Fruit fly (Drosophila melanogaster) whole organism, embryonic: ENCODE measurements around the gene CG13247.

Experiments used
- Bteb2 ChIP-seq: fragments of 200-800 bp; sonication (Bioruptor generic); optimal IDR thresholded peaks from 2 replicates; lab custom pipeline; 2016; ENCODE audit warnings: missing biosample characterization, missing genetic modification characterization
- CG10321 ChIP-seq: fragments of 200-800 bp; sonication (Bioruptor generic); IDR thresholded peaks from 2 replicates; pipeline ENCODE4 v1.3.6; 2022; ENCODE audit warnings: missing biosample characterization, missing genetic modification characterization
- CG10959 ChIP-seq: fragments of 200-800 bp; sonication (Bioruptor generic); IDR thresholded peaks from 2 replicates; pipeline ENCODE4 v1.3.6; 2022; ENCODE audit warnings: missing biosample characterization, missing genetic modification characterization
- CG11085 ChIP-seq: fragments of 200-800 bp; sonication (Bioruptor generic); IDR thresholded peaks from 2 replicates; pipeline ENCODE4 v1.3.6; 2022; ENCODE audit warnings: missing biosample characterization, missing genetic modification characterization
- CG12071 ChIP-seq: fragments of 200-800 bp; sonication (Bioruptor generic); optimal IDR thresholded peaks from 3 replicates; lab custom pipeline; 2018; ENCODE audit warnings: missing biosample characterization, mild to moderate bottlenecking, missing genetic modification characterization
- CG12219 ChIP-seq: fragments of 200-800 bp; sonication (Bioruptor generic); optimal IDR thresholded peaks from 3 replicates; lab custom pipeline; 2018; ENCODE audit warnings: missing biosample characterization, mild to moderate bottlenecking, missing genetic modification characterization
- CG13894 ChIP-seq: fragments of 200-800 bp; sonication (Bioruptor generic); optimal IDR thresholded peaks from 3 replicates; lab custom pipeline; 2018; ENCODE audit warnings: missing biosample characterization, mild to moderate bottlenecking, missing genetic modification characterization, moderate library complexity
- CG14050 ChIP-seq: fragments of 200-800 bp; sonication (Bioruptor generic); IDR thresholded peaks from 3 replicates; pipeline ENCODE4 v1.3.6; 2022; ENCODE audit warnings: missing biosample characterization, missing genetic modification characterization
- CG14441 ChIP-seq: fragments of 200-800 bp; sonication (Bioruptor generic); IDR thresholded peaks from 2 replicates; pipeline ENCODE4 v1.3.6; 2022; ENCODE audit warnings: missing biosample characterization, missing genetic modification characterization
- CG16813 ChIP-seq: fragments of 200-800 bp; sonication (Bioruptor generic); IDR thresholded peaks from 3 replicates; pipeline ENCODE4 v1.3.6; 2022; ENCODE audit warnings: missing biosample characterization, missing genetic modification characterization; ENCODE audit not compliant: partially characterized antibody
- CG17385 ChIP-seq: fragments of 200-800 bp; sonication (Bioruptor generic); optimal IDR thresholded peaks from 3 replicates; lab custom pipeline; 2018; ENCODE audit warnings: missing biosample characterization, mild to moderate bottlenecking, missing genetic modification characterization
- CG18011 ChIP-seq: fragments of 200-800 bp; sonication (Bioruptor generic); optimal IDR thresholded peaks from 2 replicates; lab custom pipeline; 2017; ENCODE audit warnings: missing biosample characterization, missing genetic modification characterization, mild to moderate bottlenecking, moderate library complexity, missing genotype
- CG18476 ChIP-seq: fragments of 200-800 bp; sonication (Bioruptor generic); optimal IDR thresholded peaks from 2 replicates; lab custom pipeline; 2016; ENCODE audit warnings: missing biosample characterization, mild to moderate bottlenecking, missing genetic modification characterization
- CG2199 ChIP-seq: fragments of 200-800 bp; sonication (Bioruptor generic); IDR thresholded peaks from 3 replicates; pipeline ENCODE4 v1.3.6; 2022; ENCODE audit warnings: missing biosample characterization, missing genetic modification characterization
- CG30431 ChIP-seq: fragments of 200-800 bp; sonication (Bioruptor generic); optimal IDR thresholded peaks from 2 replicates; lab custom pipeline; 2017; ENCODE audit warnings: missing biosample characterization, missing genetic modification characterization
- CG34376 ChIP-seq: fragments of 200-800 bp; sonication (Bioruptor generic); optimal IDR thresholded peaks from 2 replicates; lab custom pipeline; 2018; ENCODE audit warnings: missing biosample characterization, mild to moderate bottlenecking, missing genetic modification characterization
- CG4328 ChIP-seq: fragments of 200-800 bp; sonication (Bioruptor generic); optimal IDR thresholded peaks from 3 replicates; lab custom pipeline; 2017; ENCODE audit warnings: missing biosample characterization, missing genetic modification reagents, missing genetic modification characterization
- CG5180 ChIP-seq: fragments of 200-800 bp; sonication (Bioruptor generic); optimal IDR thresholded peaks from 3 replicates; lab custom pipeline; 2017; ENCODE audit warnings: missing biosample characterization, missing genetic modification characterization, mild to moderate bottlenecking, moderate library complexity, missing genetic modification reagents
- CG8089 ChIP-seq: fragments of 200-800 bp; sonication (Bioruptor generic); optimal IDR thresholded peaks from 3 replicates; lab custom pipeline; 2016; ENCODE audit warnings: missing biosample characterization, missing genetic modification characterization
- CG8290 ChIP-seq, 3 experiments: fragments of 200-800 bp; sonication (Bioruptor generic); optimal IDR thresholded peaks; 2 replicates each; lab custom pipeline; 2016 to 2019; ENCODE audit warnings: missing biosample characterization in 3 of 3, missing genetic modification characterization in 3 of 3, mild to moderate bottlenecking in 2 of 3, moderate library complexity in 1 of 3
- CG9727 ChIP-seq: fragments of 200-800 bp; sonication (Bioruptor generic); optimal IDR thresholded peaks from 3 replicates; lab custom pipeline; 2017; ENCODE audit warnings: missing biosample characterization, mild to moderate bottlenecking, missing genetic modification characterization
- CoRest ChIP-seq: fragments of 200-800 bp; sonication (Bioruptor generic); optimal IDR thresholded peaks from 3 replicates; lab custom pipeline; 2018; ENCODE audit warnings: missing biosample characterization, mild to moderate bottlenecking, missing genetic modification characterization, moderate library complexity
- Dfd ChIP-seq, 2 experiments: fragments of >200 bp; optimal IDR thresholded peaks; 2 replicates each; lab custom pipeline; 2017; ENCODE audit warnings: missing biosample characterization in 2 of 2, missing genetic modification characterization in 2 of 2
- ERR ChIP-seq: fragments of 200-800 bp; sonication (Bioruptor generic); optimal IDR thresholded peaks from 2 replicates; lab custom pipeline; 2016; ENCODE audit warnings: missing biosample characterization, missing genetic modification characterization
- Ets65A ChIP-seq: fragments of 200-800 bp; sonication (Bioruptor generic); peaks from one replicate; lab custom pipeline; 2016; ENCODE audit warnings: missing biosample characterization, missing genetic modification characterization
- Hmr ChIP-seq: fragments of 200-800 bp; sonication (Bioruptor generic); optimal IDR thresholded peaks from 3 replicates; lab custom pipeline; 2017; ENCODE audit warnings: mild to moderate bottlenecking, missing biosample characterization, missing genetic modification reagents, missing genetic modification characterization
- Med ChIP-seq: fragments of 200-800 bp; sonication (Bioruptor generic); peaks from one replicate; lab custom pipeline; 2016; ENCODE audit warnings: missing biosample characterization, missing genetic modification characterization, mild to moderate bottlenecking, inconsistent platforms, moderate library complexity
- Nf-YB ChIP-seq: fragments of 200-800 bp; sonication (Bioruptor generic); optimal IDR thresholded peaks from 3 replicates; lab custom pipeline; 2019; ENCODE audit warnings: missing biosample characterization, mild to moderate bottlenecking, missing genetic modification characterization, moderate library complexity
- Sox102F ChIP-seq: fragments of 200-800 bp; sonication (Bioruptor generic); optimal IDR thresholded peaks from 2 replicates; lab custom pipeline; 2018; ENCODE audit warnings: missing biosample characterization, mild to moderate bottlenecking, missing genetic modification characterization, moderate library complexity
- Vsx1 ChIP-seq: fragments of 200-800 bp; sonication (Bioruptor generic); optimal IDR thresholded peaks from 2 replicates; lab custom pipeline; 2017; ENCODE audit warnings: missing biosample characterization, mild to moderate bottlenecking, missing genetic modification characterization, missing genetic modification reagents
- bigmax ChIP-seq: fragments of 200-800 bp; sonication (Bioruptor generic); optimal IDR thresholded peaks from 2 replicates; lab custom pipeline; 2018; ENCODE audit warnings: missing biosample characterization, mild to moderate bottlenecking, missing genetic modification characterization
- cato ChIP-seq: fragments of 200-800 bp; sonication (Bioruptor generic); optimal IDR thresholded peaks from 2 replicates; lab custom pipeline; 2016; ENCODE audit warnings: missing biosample characterization, missing genetic modification characterization, borderline replicate concordance
- chinmo ChIP-seq: fragments of 200-800 bp; sonication (Bioruptor generic); IDR thresholded peaks from 4 replicates; pipeline ENCODE4 v1.3.6; 2022; ENCODE audit warnings: missing biosample characterization, missing genetic modification characterization; ENCODE audit not compliant: partially characterized antibody
- crol ChIP-seq: fragments of 200-800 bp; sonication (Bioruptor generic); IDR thresholded peaks from 2 replicates; pipeline ENCODE4 v1.3.6; 2022; ENCODE audit warnings: missing biosample characterization, missing genetic modification characterization
- dm ChIP-seq: fragments of 200-800 bp; sonication (Bioruptor generic); optimal IDR thresholded peaks from 3 replicates; lab custom pipeline; 2016; ENCODE audit warnings: missing biosample characterization, missing genetic modification characterization
- dysf ChIP-seq: fragments of 200-800 bp; sonication (Bioruptor generic); IDR thresholded peaks from 3 replicates; pipeline ENCODE4 v1.3.6; 2022; ENCODE audit warnings: missing biosample characterization, missing genetic modification characterization
- fru ChIP-seq: fragments of >200 bp; optimal IDR thresholded peaks from 2 replicates; lab custom pipeline; 2017
- gcm2 ChIP-seq: fragments of 200-800 bp; sonication (Bioruptor generic); optimal IDR thresholded peaks from 2 replicates; lab custom pipeline; 2016; ENCODE audit warnings: missing biosample characterization, missing genetic modification characterization
- gsb ChIP-seq: fragments of 200-800 bp; sonication (Bioruptor generic); IDR thresholded peaks from 2 replicates; pipeline ENCODE4 v1.3.6; 2022; ENCODE audit warnings: missing biosample characterization, missing genetic modification characterization
- gsb-n ChIP-seq: fragments of 200-800 bp; sonication (Bioruptor generic); optimal IDR thresholded peaks from 3 replicates; lab custom pipeline; 2018; ENCODE audit warnings: missing biosample characterization, mild to moderate bottlenecking, missing genetic modification characterization
- hkb ChIP-seq, 2 experiments: fragments of 200-800 bp in 1 of 2; fragments of >200 bp in 1 of 2; sonication (Bioruptor generic) in 1 of 2; IDR thresholded peaks in 1 of 2; optimal IDR thresholded peaks in 1 of 2; 2 replicates each; pipeline versions ENCODE4 v1.3.6 to Lab custom; 2017 to 2022; ENCODE audit warnings: missing biosample characterization in 1 of 2, missing genetic modification characterization in 1 of 2
- lmd ChIP-seq: fragments of 200-800 bp; sonication (Bioruptor generic); IDR thresholded peaks from 2 replicates; pipeline ENCODE4 v1.3.6; 2022; ENCODE audit warnings: missing biosample characterization, missing genetic modification characterization
- onecut ChIP-seq: fragments of 200-800 bp; sonication (Bioruptor generic); IDR thresholded peaks from 2 replicates; pipeline ENCODE4 v1.3.6; 2022; ENCODE audit warnings: missing biosample characterization, missing genetic modification characterization
- pb ChIP-seq: fragments of 200-800 bp; sonication (Bioruptor generic); optimal IDR thresholded peaks from 3 replicates; lab custom pipeline; 2016; ENCODE audit warnings: missing biosample characterization, missing genetic modification characterization
- ro ChIP-seq: fragments of 200-800 bp; sonication (Bioruptor generic); IDR thresholded peaks from 2 replicates; pipeline ENCODE4 v1.3.6; 2022; ENCODE audit warnings: missing biosample characterization, missing genetic modification characterization
- row ChIP-seq: fragments of 200-800 bp; sonication (Bioruptor generic); IDR thresholded peaks from 3 replicates; pipeline ENCODE4 v1.3.6; 2022; ENCODE audit warnings: missing biosample characterization, missing genetic modification characterization
- sens ChIP-seq: fragments of 200-800 bp; sonication (Bioruptor generic); peaks from one replicate; lab custom pipeline; 2016; ENCODE audit warnings: missing biosample characterization, missing genetic modification characterization
- sens-2 ChIP-seq: fragments of 200-800 bp; sonication (Bioruptor generic); IDR thresholded peaks from 2 replicates; pipeline ENCODE4 v1.3.6; 2022; ENCODE audit warnings: missing biosample characterization, missing genetic modification characterization
- sqz ChIP-seq: fragments of 200-800 bp; sonication (Bioruptor generic); optimal IDR thresholded peaks from 3 replicates; lab custom pipeline; 2018; ENCODE audit warnings: missing biosample characterization, mild to moderate bottlenecking, missing genetic modification characterization

The CG13247 gene

dm6 chr3L:20403493-20404379, 33.6 kb downstream of the CG13247 start:
- TF ChIP-seq CG8089 (GFP tag; lab: Kevin White, UChicago) (no peak), Hmr (no peak), Bteb2 (GFP tag; lab: Kevin White, UChicago) (no peak), CG10321 (GFP tag; lab: Robert Waterston, UW) (no peak), ERR (GFP tag; lab: Kevin White, UChicago) (no peak), CG16813 (GFP tag; lab: Robert Waterston, UW) (0 out of 3 replicates have a peak, but pooled peaks have one; percentile 32), gcm2 (GFP tag; lab: Kevin White, UChicago) (no peak), pb (GFP tag; lab: Kevin White, UChicago) (no peak), CG10959 (no peak), CG18011 (GFP tag; lab: Kevin White, UChicago) (no peak), CG30431 (GFP tag; lab: Kevin White, UChicago) (no peak), CG17385 (GFP tag; lab: Kevin White, UChicago) (no peak), CG8290 (GFP tag; optimal IDR thresholded peaks at IDR 0.05; lab: Kevin White, UChicago) (no peak), CG8290 (tag; optimal IDR thresholded peaks at IDR 0.05; lab: Kevin White, UChicago) (no peak), row (GFP tag; lab: Robert Waterston, UW) (peak; percentile 27; the same call in 1 of the 3 replicates), CoRest (tag; lab: Kevin White, UChicago) (no peak), fru (lab: Kevin White, UChicago) (no peak), cato (GFP tag; lab: Kevin White, UChicago) (no peak), onecut (no peak), lmd (GFP tag; lab: Robert Waterston, UW) (no peak), dm (no peak), Med (GFP tag; lab: Kevin White, UChicago) (peak; percentile 68), Sox102F (GFP tag; lab: Kevin White, UChicago) (no peak), gsb-n (tag; lab: Kevin White, UChicago) (no peak), sqz (GFP tag; lab: Kevin White, UChicago) (peak; percentile 9), CG2199 (0 out of 3 replicates have a peak, but pooled peaks have one; percentile 0), CG13894 (peak; percentile 76), Vsx1 (GFP tag; lab: Kevin White, UChicago) (no peak), CG12219 (GFP tag; lab: Kevin White, UChicago) (no peak), crol (no peak), CG4328 (GFP tag; lab: Kevin White, UChicago) (no peak), Dfd (GFP tag; optimal IDR thresholded peaks at IDR 0.05; lab: Kevin White, UChicago) (no peak), Ets65A (GFP tag; lab: Kevin White, UChicago) (peak; percentile 48), CG5180 (no peak), CG18476 (GFP tag; lab: Kevin White, UChicago) (no peak), sens-2 (no peak), Nf-YB (GFP tag; lab: Kevin White, UChicago) (no peak), CG12071 (GFP tag; lab: Kevin White, UChicago) (no peak), CG11085 (no peak), CG14441 (no peak), CG34376 (GFP tag; lab: Kevin White, UChicago) (no peak), bigmax (GFP tag; lab: Kevin White, UChicago) (no peak), hkb (optimal IDR thresholded peaks at IDR 0.05; lab: Kevin White, UChicago) (no peak), hkb (GFP tag; IDR thresholded peaks at IDR 0.05; lab: Robert Waterston, UW) (no peak), sens (peak; percentile 69), ro (GFP tag; lab: Robert Waterston, UW) (no peak), chinmo (peak; percentile 66; the same call in 1 of the 4 replicates), gsb (GFP tag; lab: Robert Waterston, UW) (no peak), CG9727 (GFP tag; lab: Kevin White, UChicago) (peak; percentile 22), dysf (GFP tag; lab: Robert Waterston, UW) (no peak), CG14050 (GFP tag; lab: Robert Waterston, UW) (no peak)
